Worm (Caenorhabditis elegans): Measurements from ENCODE around the gene nhr-204.

- TF ChIP-seq elt-3 (tag; optimal IDR thresholded peaks at IDR 0.05) (no peak), ceh-43 (GFP tag; optimal IDR thresholded peaks at IDR 0.05) (no peak), nhr-12 (tag; optimal IDR thresholded peaks at IDR 0.05) (no peak), cnd-1 (tag; optimal IDR thresholded peaks at IDR 0.05) (no peak), hlh-1 (tag; optimal IDR thresholded peaks at IDR 0.05) (no peak), ztf-11 (tag; optimal IDR thresholded peaks at IDR 0.05) (no peak), bed-3 (GFP tag; optimal IDR thresholded peaks at IDR 0.05) (no peak), elt-1 (tag; optimal IDR thresholded peaks at IDR 0.05; ENCODE audit: borderline replicate concordance, insufficient read depth) (no peak), mab-5 (tag; optimal IDR thresholded peaks at IDR 0.05) (no peak), nhr-237 (tag; optimal IDR thresholded peaks at IDR 0.05) (no peak)
Observed at ce11 chrV:272837-273236, 14.2 kb upstream of the nhr-204 start, which contains the start of gene nlp-70.

All from whole organism, mixed stage, embryonic.